Fruit fly (Drosophila melanogaster) whole organism, embryonic: ENCODE data around the gene hang.
A peak's percentile ranks its signal among the peaks of the same experiment; 100 is the strongest.

Experiments used
- B-H1 ChIP-seq: fragments of 200-800 bp; sonication (Bioruptor generic); IDR thresholded peaks from 3 replicates; pipeline ENCODE4 v1.3.6; 2022; ENCODE audit warnings: missing biosample characterization, missing genetic modification characterization
- BEAF-32 ChIP-seq: fragments of 200-800 bp; sonication (Bioruptor generic); optimal IDR thresholded peaks from 3 replicates; lab custom pipeline; 2017; ENCODE audit warnings: missing biosample characterization, missing genetic modification characterization, mild to moderate bottlenecking, moderate library complexity, missing genetic modification reagents
- CG12104 ChIP-seq: fragments of 200-800 bp; sonication (Bioruptor generic); optimal IDR thresholded peaks from 3 replicates; lab custom pipeline; 2016; ENCODE audit warnings: missing biosample characterization, missing genetic modification characterization
- CG12155 ChIP-seq: fragments of 200-800 bp; sonication (Bioruptor generic); optimal IDR thresholded peaks from 3 replicates; lab custom pipeline; 2016; ENCODE audit warnings: missing biosample characterization, missing genetic modification characterization
- CG12769 ChIP-seq: fragments of 200-800 bp; sonication (Bioruptor generic); optimal IDR thresholded peaks from 2 replicates; lab custom pipeline; 2019; ENCODE audit warnings: missing biosample characterization, mild to moderate bottlenecking, missing genetic modification characterization, moderate library complexity
- CG13775 ChIP-seq: fragments of 200-800 bp; sonication (Bioruptor generic); optimal IDR thresholded peaks from 3 replicates; lab custom pipeline; 2017; ENCODE audit warnings: missing biosample characterization, mild to moderate bottlenecking, missing genetic modification characterization
- CG15269 ChIP-seq: fragments of 200-800 bp; sonication (Bioruptor generic); optimal IDR thresholded peaks from 2 replicates; lab custom pipeline; 2018; ENCODE audit warnings: missing biosample characterization, mild to moderate bottlenecking, missing genetic modification characterization, moderate library complexity
- CG16813 ChIP-seq: fragments of 200-800 bp; sonication (Bioruptor generic); IDR thresholded peaks from 3 replicates; pipeline ENCODE4 v1.3.6; 2022; ENCODE audit warnings: missing biosample characterization, missing genetic modification characterization; ENCODE audit not compliant: partially characterized antibody
- CG17359 ChIP-seq: fragments of 200-800 bp; sonication (Bioruptor generic); optimal IDR thresholded peaks from 3 replicates; lab custom pipeline; 2018; ENCODE audit warnings: missing biosample characterization, mild to moderate bottlenecking, missing genetic modification characterization, moderate library complexity
- CG2116 ChIP-seq: fragments of 200-800 bp; sonication (Bioruptor generic); optimal IDR thresholded peaks from 3 replicates; lab custom pipeline; 2018; ENCODE audit warnings: missing biosample characterization, mild to moderate bottlenecking, missing genetic modification characterization
- CG2120 ChIP-seq: fragments of 200-800 bp; sonication (Bioruptor generic); optimal IDR thresholded peaks from 3 replicates; lab custom pipeline; 2016; ENCODE audit warnings: missing biosample characterization, missing genetic modification characterization
- CG30020 ChIP-seq: fragments of 200-800 bp; optimal IDR thresholded peaks from 2 replicates; lab custom pipeline; 2019; ENCODE audit warnings: missing biosample characterization, mild to moderate bottlenecking, missing genetic modification characterization, moderate library complexity
- CG3847 ChIP-seq: fragments of 200-800 bp; sonication (Bioruptor generic); IDR thresholded peaks from 2 replicates; pipeline ENCODE4 v1.3.6; 2022; ENCODE audit warnings: missing biosample characterization, missing genetic modification characterization
- CG4707 ChIP-seq: fragments of 200-800 bp; sonication (Bioruptor generic); optimal IDR thresholded peaks from 2 replicates; lab custom pipeline; 2018; ENCODE audit warnings: missing biosample characterization, mild to moderate bottlenecking, missing genetic modification characterization, moderate library complexity
- CG6791 ChIP-seq: fragments of 200-800 bp; sonication (Bioruptor generic); IDR thresholded peaks from 3 replicates; pipeline ENCODE4 v1.3.6; 2022; ENCODE audit warnings: missing biosample characterization, missing genetic modification characterization; ENCODE audit not compliant: partially characterized antibody
- CG6813 ChIP-seq: fragments of 200-800 bp; sonication (Bioruptor generic); optimal IDR thresholded peaks from 2 replicates; lab custom pipeline; 2017; ENCODE audit warnings: missing biosample characterization, missing genetic modification characterization, mild to moderate bottlenecking, moderate library complexity, missing genetic modification reagents
- CG6854 ChIP-seq: fragments of 200-800 bp; sonication (Bioruptor generic); optimal IDR thresholded peaks from 3 replicates; lab custom pipeline; 2017; ENCODE audit warnings: missing biosample characterization, mild to moderate bottlenecking, missing genetic modification characterization
- CG9727 ChIP-seq: fragments of 200-800 bp; sonication (Bioruptor generic); optimal IDR thresholded peaks from 3 replicates; lab custom pipeline; 2017; ENCODE audit warnings: missing biosample characterization, mild to moderate bottlenecking, missing genetic modification characterization
- CG9797 ChIP-seq: fragments of 200-800 bp; sonication (Bioruptor generic); optimal IDR thresholded peaks from 3 replicates; lab custom pipeline; 2018; ENCODE audit warnings: missing biosample characterization, mild to moderate bottlenecking, missing genetic modification characterization
- CrebB ChIP-seq: fragments of 200-800 bp; sonication (Bioruptor generic); optimal IDR thresholded peaks from 3 replicates; lab custom pipeline; 2018; ENCODE audit warnings: missing biosample characterization, mild to moderate bottlenecking, missing genetic modification characterization
- Dip3 ChIP-seq: fragments of 200-800 bp; sonication (Bioruptor generic); optimal IDR thresholded peaks from 3 replicates; lab custom pipeline; 2016; ENCODE audit warnings: missing biosample characterization, missing genetic modification characterization
- Doc3 ChIP-seq: fragments of 200-800 bp; sonication (Bioruptor generic); IDR thresholded peaks from 3 replicates; pipeline ENCODE4 v1.3.6; 2022; ENCODE audit warnings: missing biosample characterization, missing genetic modification characterization; ENCODE audit not compliant: partially characterized antibody
- Ets97D ChIP-seq: fragments of 200-800 bp; sonication (Bioruptor generic); optimal IDR thresholded peaks from 3 replicates; lab custom pipeline; 2016; ENCODE audit warnings: missing biosample characterization, missing genetic modification characterization
- Fer2 ChIP-seq: fragments of 200-800 bp; sonication (Bioruptor generic); optimal IDR thresholded peaks from 2 replicates; lab custom pipeline; 2018; ENCODE audit warnings: missing biosample characterization, mild to moderate bottlenecking, missing genetic modification characterization, moderate library complexity
- H2.0 ChIP-seq: fragments of 200-800 bp; sonication (Bioruptor generic); IDR thresholded peaks from 2 replicates; pipeline ENCODE4 v1.3.6; 2022; ENCODE audit warnings: missing biosample characterization, missing genetic modification characterization
- Hr78 ChIP-seq, 2 experiments: fragments of 200-800 bp in 1 of 2; fragments of >200 bp in 1 of 2; sonication (Bioruptor generic) in 1 of 2; optimal IDR thresholded peaks; 2 replicates each; lab custom pipeline; 2017 to 2019; ENCODE audit warnings: missing biosample characterization in 2 of 2, missing genetic modification characterization in 2 of 2, mild to moderate bottlenecking in 1 of 2, moderate library complexity in 1 of 2
- Med ChIP-seq: fragments of 200-800 bp; sonication (Bioruptor generic); peaks from one replicate; lab custom pipeline; 2016; ENCODE audit warnings: missing biosample characterization, missing genetic modification characterization, mild to moderate bottlenecking, inconsistent platforms, moderate library complexity
- Mes4 ChIP-seq: fragments of 200-800 bp; sonication (Bioruptor generic); optimal IDR thresholded peaks from 2 replicates; lab custom pipeline; 2016; ENCODE audit warnings: missing biosample characterization, missing genetic modification characterization
- Poxn ChIP-seq: fragments of 200-800 bp; sonication (Bioruptor generic); IDR thresholded peaks from 2 replicates; pipeline ENCODE4 v1.3.6; 2022; ENCODE audit warnings: missing biosample characterization, missing genetic modification characterization
- Ptx1 ChIP-seq: fragments of 200-800 bp; sonication (Bioruptor generic); IDR thresholded peaks from 2 replicates; pipeline ENCODE4 v1.3.6; 2022; ENCODE audit warnings: missing biosample characterization, missing genetic modification characterization
- Rx ChIP-seq: fragments of 200-800 bp; sonication (Bioruptor generic); IDR thresholded peaks from 2 replicates; pipeline ENCODE4 v1.3.6; 2022; ENCODE audit warnings: missing biosample characterization, missing genetic modification characterization
- Sry-β ChIP-seq: fragments of 200-800 bp; sonication (Bioruptor generic); optimal IDR thresholded peaks from 2 replicates; lab custom pipeline; 2018; ENCODE audit warnings: missing biosample characterization, mild to moderate bottlenecking, missing genetic modification characterization, moderate library complexity
- Xbp1 ChIP-seq: fragments of 200-800 bp; sonication (Bioruptor generic); optimal IDR thresholded peaks from 3 replicates; lab custom pipeline; 2016; ENCODE audit warnings: missing biosample characterization, mild to moderate bottlenecking, missing genetic modification characterization
- ap ChIP-seq: fragments of 200-800 bp; sonication (Bioruptor generic); IDR thresholded peaks from 2 replicates; pipeline ENCODE4 v1.3.6; 2022; ENCODE audit warnings: missing biosample characterization, missing genetic modification characterization
- cg ChIP-seq: fragments of 200-800 bp; sonication (Bioruptor generic); optimal IDR thresholded peaks from 3 replicates; lab custom pipeline; 2019; ENCODE audit warnings: missing biosample characterization, mild to moderate bottlenecking, missing genetic modification characterization, moderate library complexity
- chinmo ChIP-seq: fragments of 200-800 bp; sonication (Bioruptor generic); IDR thresholded peaks from 4 replicates; pipeline ENCODE4 v1.3.6; 2022; ENCODE audit warnings: missing biosample characterization, missing genetic modification characterization; ENCODE audit not compliant: partially characterized antibody
- dan ChIP-seq: fragments of 200-800 bp; sonication (Bioruptor generic); IDR thresholded peaks from 2 replicates; pipeline ENCODE4 v1.3.6; 2022; ENCODE audit warnings: missing biosample characterization, missing genetic modification characterization
- gcm2 ChIP-seq: fragments of 200-800 bp; sonication (Bioruptor generic); optimal IDR thresholded peaks from 2 replicates; lab custom pipeline; 2016; ENCODE audit warnings: missing biosample characterization, missing genetic modification characterization
- hth ChIP-seq: fragments of >200 bp; optimal IDR thresholded peaks from 2 replicates; lab custom pipeline; 2017; ENCODE audit warnings: inconsistent platforms
- kay ChIP-seq: fragments of 200-800 bp; sonication (Bioruptor generic); optimal IDR thresholded peaks from 2 replicates; lab custom pipeline; 2016; ENCODE audit warnings: missing biosample characterization, missing genetic modification characterization
- lilli ChIP-seq: fragments of 200-800 bp; sonication (Bioruptor generic); optimal IDR thresholded peaks from 3 replicates; lab custom pipeline; 2016; ENCODE audit warnings: missing biosample characterization, missing genetic modification characterization
- lov ChIP-seq, 2 experiments: fragments of 200-800 bp in 1 of 2; fragments of >200 bp in 1 of 2; sonication (Bioruptor generic) in 1 of 2; IDR thresholded peaks in 1 of 2; optimal IDR thresholded peaks in 1 of 2; 2 replicates in 1 of 2; 3 replicates in 1 of 2; pipeline versions ENCODE4 v1.3.6 to Lab custom; 2017 to 2022; ENCODE audit warnings: missing biosample characterization in 1 of 2, missing genetic modification characterization in 1 of 2
- mam ChIP-seq: fragments of 200-800 bp; sonication (Bioruptor generic); optimal IDR thresholded peaks from 3 replicates; lab custom pipeline; 2016; ENCODE audit warnings: missing biosample characterization, missing genetic modification characterization
- pb ChIP-seq: fragments of 200-800 bp; sonication (Bioruptor generic); optimal IDR thresholded peaks from 3 replicates; lab custom pipeline; 2016; ENCODE audit warnings: missing biosample characterization, missing genetic modification characterization
- pum ChIP-seq: fragments of 200-800 bp; sonication (Bioruptor generic); optimal IDR thresholded peaks from 2 replicates; lab custom pipeline; 2016; ENCODE audit warnings: missing biosample characterization, missing genetic modification characterization
- sens ChIP-seq: fragments of 200-800 bp; sonication (Bioruptor generic); peaks from one replicate; lab custom pipeline; 2016; ENCODE audit warnings: missing biosample characterization, missing genetic modification characterization
- stwl ChIP-seq: fragments of 200-800 bp; sonication (Bioruptor generic); optimal IDR thresholded peaks from 3 replicates; lab custom pipeline; 2018; ENCODE audit warnings: missing biosample characterization, mild to moderate bottlenecking, missing genetic modification characterization, moderate library complexity
- sug ChIP-seq: fragments of 200-800 bp; optimal IDR thresholded peaks from 2 replicates; lab custom pipeline; 2019; ENCODE audit warnings: missing biosample characterization, mild to moderate bottlenecking, missing genetic modification characterization, moderate library complexity
- tio ChIP-seq: fragments of 200-800 bp; sonication (Bioruptor generic); optimal IDR thresholded peaks from 2 replicates; lab custom pipeline; 2017; ENCODE audit warnings: missing biosample characterization, missing genetic modification characterization, inconsistent platforms
- tx ChIP-seq: fragments of 200-800 bp; sonication (Bioruptor generic); optimal IDR thresholded peaks from 2 replicates; lab custom pipeline; 2016; ENCODE audit warnings: missing biosample characterization, missing genetic modification characterization
- vnd ChIP-seq: fragments of 200-800 bp; sonication (Bioruptor generic); IDR thresholded peaks from 3 replicates; pipeline ENCODE4 v1.3.6; 2022; ENCODE audit warnings: missing biosample characterization, missing genetic modification characterization; ENCODE audit not compliant: partially characterized antibody

The hang gene

dm6 chrX:16441245-16441644, 18.6 kb downstream of the hang start, which contains the start of the genes Cdc50 and rngo (continued):
- peak; percentile 62 for TF ChIP-seq stwl
- no peak for TF ChIP-seq CG6813 (GFP tag; lab: Kevin White, UChicago)
- peak; percentile 91 for TF ChIP-seq chinmo (GFP tag; lab: Robert Waterston, UW)
- no peak for TF ChIP-seq dan (GFP tag; lab: Robert Waterston, UW)
- no peak for TF ChIP-seq H2.0
- no peak for TF ChIP-seq ap
- peak; percentile 86 for TF ChIP-seq Med (GFP tag; lab: Kevin White, UChicago)
- no peak for TF ChIP-seq Ptx1 (GFP tag; lab: Robert Waterston, UW)
- peak; percentile 32 for TF ChIP-seq CrebB (tag; lab: Kevin White, UChicago)
- peak; percentile 6 for TF ChIP-seq tx (GFP tag; lab: Kevin White, UChicago)
- TF ChIP-seq CG6791: peak; percentile 96
- peak; percentile 99 for TF ChIP-seq CG16813
- peak; percentile 56 for TF ChIP-seq CG9797 (GFP tag; lab: Kevin White, UChicago)
- TF ChIP-seq Dip3 (GFP tag; lab: Kevin White, UChicago): no peak
- TF ChIP-seq CG2120: peak; percentile 38
- TF ChIP-seq CG2116 (GFP tag; lab: Kevin White, UChicago): peak; percentile 99
- peak; percentile 99 for TF ChIP-seq vnd (GFP tag; lab: Robert Waterston, UW)
- peak; percentile 98 for TF ChIP-seq Doc3 (GFP tag; lab: Robert Waterston, UW)
- TF ChIP-seq Xbp1 (GFP tag; lab: Kevin White, UChicago): peak; percentile 19
- no peak for TF ChIP-seq pb (GFP tag; lab: Kevin White, UChicago)
- peak; percentile 12 for TF ChIP-seq mam (GFP tag; lab: Kevin White, UChicago)
- TF ChIP-seq gcm2 (GFP tag; lab: Kevin White, UChicago): no peak
- peak; percentile 29 for TF ChIP-seq lilli (GFP tag; lab: Kevin White, UChicago)
- peak; percentile 81 for TF ChIP-seq Ets97D (GFP tag; lab: Kevin White, UChicago)
- TF ChIP-seq hth: no peak
- TF ChIP-seq CG13775 (GFP tag; lab: Kevin White, UChicago): peak; percentile 49
- TF ChIP-seq BEAF-32: peak; percentile 98
- no peak for TF ChIP-seq CG4707 (GFP tag; lab: Kevin White, UChicago)
- peak; percentile 36 for TF ChIP-seq sug (tag; lab: Kevin White, UChicago)
- no peak for TF ChIP-seq CG9727 (GFP tag; lab: Kevin White, UChicago)
- TF ChIP-seq B-H1: no peak
- peak; percentile 20 for TF ChIP-seq pum
- no peak for TF ChIP-seq CG17359 (tag; lab: Kevin White, UChicago)
- TF ChIP-seq tio (GFP tag; lab: Kevin White, UChicago): no peak
- TF ChIP-seq Mes4 (GFP tag; lab: Kevin White, UChicago): peak; percentile 27
- TF ChIP-seq lov (optimal IDR thresholded peaks at IDR 0.05; lab: Kevin White, UChicago): no peak
- TF ChIP-seq lov (GFP tag; IDR thresholded peaks at IDR 0.05; lab: Robert Waterston, UW): no peak
- no peak for TF ChIP-seq Fer2 (tag; lab: Kevin White, UChicago)
- TF ChIP-seq CG12104 (GFP tag; lab: Kevin White, UChicago): peak; percentile 1
- peak; percentile 93 for TF ChIP-seq sens (GFP tag; lab: Kevin White, UChicago)
- TF ChIP-seq CG12155 (GFP tag; lab: Kevin White, UChicago): no peak
- no peak for TF ChIP-seq CG6854 (GFP tag; lab: Kevin White, UChicago)
- no peak for TF ChIP-seq Rx
- no peak for TF ChIP-seq CG12769 (tag; lab: Kevin White, UChicago)
- no peak for TF ChIP-seq Poxn (GFP tag; lab: Robert Waterston, UW)
- TF ChIP-seq cg (GFP tag; lab: Kevin White, UChicago): peak; percentile 45
- TF ChIP-seq CG30020: peak; percentile 64
- TF ChIP-seq kay (GFP tag; lab: Kevin White, UChicago): peak; percentile 56
- TF ChIP-seq CG15269 (tag; lab: Kevin White, UChicago): no peak
- TF ChIP-seq CG3847 (GFP tag; lab: Robert Waterston, UW): peak; percentile 37; the same call in 1 of the 2 replicates
- TF ChIP-seq Hr78 (GFP tag; optimal IDR thresholded peaks at IDR 0.05; lab: Kevin White, UChicago): no peak
- TF ChIP-seq Sry-β (GFP tag; lab: Kevin White, UChicago): no peak
